Fruit fly (Drosophila melanogaster): ENCODE measurements around the gene CG13001.

DNA sequence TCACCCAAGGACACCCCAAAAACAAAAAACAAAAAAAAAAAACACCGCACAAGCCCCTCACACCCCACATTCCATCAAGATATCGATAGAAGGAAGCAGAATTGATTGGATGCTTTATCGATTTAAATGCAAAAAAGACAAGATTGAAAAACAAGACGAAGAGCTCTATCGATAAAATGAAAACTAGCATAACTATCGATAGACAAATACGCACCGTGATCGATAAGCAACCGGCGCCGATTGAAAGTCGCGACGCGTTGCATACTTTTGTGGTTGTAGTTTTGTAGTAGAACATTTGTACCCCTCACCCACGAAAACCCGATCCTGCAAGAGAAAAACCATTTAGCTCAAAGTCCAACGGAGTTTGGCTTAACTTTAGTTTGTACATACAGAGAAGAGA, 6.0 kb downstream of the CG13001 start:
- TF ChIP-seq foxo (GFP tag; optimal IDR thresholded peaks at IDR 0.05), result no peak
- TF ChIP-seq fru (GFP tag; optimal IDR thresholded peaks at IDR 0.05), result no peak
